Worm (Caenorhabditis elegans) whole organism, L3 larva: ENCODE measurements around the gene C06E2.1.

Experiments
- ceh-82 ChIP-seq: fragments of 150-350 bp; optimal IDR thresholded peaks from 2 replicates; lab custom pipeline; 2014; ENCODE audit warnings: missing biosample characterization, missing genetic modification characterization
- lin-39 ChIP-seq: fragments of 150-350 bp; optimal IDR thresholded peaks from 2 replicates; lab custom pipeline; 2018; ENCODE audit warnings: missing biosample characterization, missing genetic modification reagents, missing genetic modification characterization
- unc-62 ChIP-seq: fragments of 150-350 bp; sonication (generic microtip); optimal IDR thresholded peaks from 4 replicates; lab custom pipeline; 2014; ENCODE audit warnings: missing biosample characterization, missing genetic modification reagents, missing genetic modification characterization

ce11 chrX:8846447-8847237, 28.0 kb downstream of the C06E2.1 start, which contains the start of gene C28G1.10:
- TF ChIP-seq unc-62, result no peak
- TF ChIP-seq lin-39, result no peak
- no peak for TF ChIP-seq ceh-82 (tag; lab: Kevin White, UChicago)
